Worm (Caenorhabditis elegans): Measurements from ENCODE around the gene mig-23.

DNA sequence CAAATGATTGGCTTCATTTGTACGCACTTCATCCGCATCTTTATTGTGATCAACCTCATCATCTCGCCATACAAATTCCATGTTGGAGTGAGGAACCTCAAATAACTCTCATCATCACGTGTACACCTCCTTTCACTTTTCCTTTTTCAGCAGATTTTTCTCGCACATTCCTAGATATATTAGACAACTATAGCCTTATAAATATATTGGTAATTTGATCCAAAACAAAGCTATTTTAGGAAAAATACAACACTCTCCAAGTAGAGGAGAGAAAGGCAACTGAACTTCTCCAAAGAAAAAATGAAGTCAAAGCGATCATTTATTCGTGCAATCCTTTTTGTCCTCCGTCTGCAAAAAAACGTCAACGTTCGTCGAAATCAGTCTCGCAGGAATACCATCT is 10.1 kb upstream of the mig-23 start, which contains the start of gene R07E4.1:
- TF ChIP-seq lin-39 (tag; optimal IDR thresholded peaks at IDR 0.05), result no peak
- TF ChIP-seq nhr-77 (tag; optimal IDR thresholded peaks at IDR 0.05), result no peak
- no peak for TF ChIP-seq fos-1 (tag; optimal IDR thresholded peaks at IDR 0.05)
